Fruit fly (Drosophila melanogaster): Measurements from ENCODE around the gene rasp.

Gene rasp

dm6 chr3L:3161968-3162367, at the start of gene rasp:
TSS of gene rasp (plus strand) at chr3L:3162180.
- no peak for TF ChIP-seq noc (tag; optimal IDR thresholded peaks at IDR 0.05)

- TF ChIP-seq noc (tag; optimal IDR thresholded peaks at IDR 0.05), result no peak
Measured at dm6 chr3L:3114367-3114766, 47.6 kb upstream of the rasp start, which contains the start of gene CG45067. TSS of gene CG45067 (minus strand) at chr3L:3114467.

- peak; percentile 36 for TF ChIP-seq noc (tag; optimal IDR thresholded peaks at IDR 0.05)
Measured at dm6 chr3L:3121769-3122432, 40.1 kb upstream of the rasp start.

DNA sequence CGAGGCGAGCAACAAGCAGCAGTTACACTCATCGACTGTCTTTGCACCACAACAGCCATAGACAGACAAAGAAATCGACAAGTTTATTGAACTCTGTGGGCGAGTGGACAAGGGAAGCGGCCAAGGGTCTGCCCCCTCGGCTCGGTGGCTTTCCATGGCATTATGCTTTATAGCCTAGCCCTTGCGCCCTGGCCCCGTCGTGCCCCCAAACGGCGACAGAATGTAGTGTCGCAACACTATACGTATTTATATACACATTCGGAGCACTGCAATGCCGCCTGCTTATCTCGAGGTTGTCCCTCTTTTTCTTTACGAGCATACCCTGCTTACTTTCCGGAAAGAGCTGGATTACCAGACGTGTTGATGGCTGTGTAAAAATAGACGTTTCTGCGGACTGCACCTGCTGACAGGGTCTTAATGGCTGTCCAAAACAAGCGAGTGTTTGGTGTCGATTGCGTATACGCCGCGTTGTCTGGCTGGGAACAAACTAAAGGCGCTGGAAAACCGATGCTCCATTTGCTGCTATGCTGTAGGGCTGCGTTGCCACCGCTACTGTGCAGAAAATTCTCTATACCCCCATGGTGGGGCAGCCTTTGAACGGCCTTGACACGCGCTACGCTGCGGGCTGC, 39.2 kb upstream of the rasp start:
- TF ChIP-seq noc (tag; optimal IDR thresholded peaks at IDR 0.05), result no peak

dm6 chr3L:3124519-3124918, 37.5 kb upstream of the rasp start:
- no peak for TF ChIP-seq noc (tag; optimal IDR thresholded peaks at IDR 0.05)

DNA sequence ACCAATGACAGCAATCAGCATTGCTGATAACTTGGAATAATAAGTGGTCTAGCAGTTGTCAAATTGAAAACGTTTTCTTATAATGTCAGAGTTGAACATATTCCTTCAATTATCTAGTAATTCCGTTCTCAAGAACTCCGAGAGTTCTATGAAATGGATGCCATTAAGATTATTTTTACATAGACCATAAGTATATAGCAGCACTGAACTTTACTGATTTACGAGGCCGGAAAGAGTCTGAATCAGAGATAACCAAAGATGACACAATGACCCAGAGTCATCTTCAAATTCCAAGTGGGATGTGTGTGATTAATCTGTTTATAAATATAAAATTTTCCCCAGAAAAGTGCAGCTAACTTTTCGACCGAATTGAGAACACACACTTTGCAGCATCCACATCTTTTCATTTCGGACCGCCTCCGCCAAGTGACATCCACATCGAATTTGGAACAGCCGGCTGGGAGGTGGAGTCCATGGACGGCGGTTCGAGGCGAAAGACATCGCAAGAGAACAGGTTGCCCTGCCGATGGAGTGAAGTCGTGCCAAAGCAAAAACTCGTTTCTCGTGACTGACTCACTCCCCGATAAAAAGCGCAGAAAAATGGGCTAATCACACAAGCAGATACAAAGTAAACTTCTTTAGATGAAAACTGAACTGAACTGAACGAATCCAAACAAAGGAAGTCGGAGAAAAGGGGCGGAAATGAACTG, 36.9 kb upstream of the rasp start:
- TF ChIP-seq noc (tag; optimal IDR thresholded peaks at IDR 0.05), result no peak

DNA sequence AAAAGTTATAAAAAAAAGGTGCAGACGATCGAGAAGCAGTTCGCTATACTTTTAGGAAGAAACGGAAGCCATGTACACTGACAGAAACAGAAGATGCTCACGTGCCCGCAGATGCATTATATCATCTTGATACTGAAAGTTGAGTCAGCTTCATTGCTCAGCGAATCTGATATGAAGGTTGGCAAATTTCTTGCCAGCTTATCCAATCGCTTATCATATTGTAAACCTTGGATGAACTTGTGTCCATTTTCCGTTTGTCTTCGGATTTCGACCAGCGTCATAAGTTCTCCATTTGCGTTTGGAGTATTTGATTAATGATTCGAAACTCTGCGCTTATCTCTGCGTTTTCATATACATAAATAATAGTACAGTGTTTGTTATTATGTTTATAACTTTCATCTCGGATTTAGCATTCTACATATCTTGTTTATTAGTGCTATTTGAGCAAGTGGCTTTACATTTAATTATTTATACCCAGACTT, 36.3 kb upstream of the rasp start:
- no peak for TF ChIP-seq noc (tag; optimal IDR thresholded peaks at IDR 0.05)

- no peak for TF ChIP-seq noc (tag; optimal IDR thresholded peaks at IDR 0.05)
Measured at dm6 chr3L:3126478-3126877, 35.5 kb upstream of the rasp start.

DNA sequence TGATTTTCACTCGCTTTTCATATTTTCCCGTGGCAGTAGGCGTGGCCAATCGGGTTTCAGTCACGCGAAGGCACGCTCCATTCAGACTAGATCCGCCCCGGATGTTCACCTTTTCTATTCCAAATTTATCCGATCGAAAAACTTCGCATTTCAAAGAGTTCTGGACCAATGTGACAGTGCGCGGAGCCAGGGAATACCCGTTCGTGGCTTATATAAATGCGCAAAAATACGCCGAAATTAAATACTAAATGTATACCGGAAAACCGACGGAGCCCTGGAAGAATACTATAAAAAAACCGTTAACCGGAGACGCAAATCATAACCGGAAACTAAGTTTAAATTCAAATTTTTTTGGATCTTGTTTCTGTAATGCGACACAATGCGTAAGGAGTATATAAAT, 34.4 kb upstream of the rasp start, which contains the start of gene promL:
TSS of gene promL (minus strand) at position 181 of the 400 bp plus-strand sequence.
- no peak for TF ChIP-seq noc (tag; optimal IDR thresholded peaks at IDR 0.05)

DNA sequence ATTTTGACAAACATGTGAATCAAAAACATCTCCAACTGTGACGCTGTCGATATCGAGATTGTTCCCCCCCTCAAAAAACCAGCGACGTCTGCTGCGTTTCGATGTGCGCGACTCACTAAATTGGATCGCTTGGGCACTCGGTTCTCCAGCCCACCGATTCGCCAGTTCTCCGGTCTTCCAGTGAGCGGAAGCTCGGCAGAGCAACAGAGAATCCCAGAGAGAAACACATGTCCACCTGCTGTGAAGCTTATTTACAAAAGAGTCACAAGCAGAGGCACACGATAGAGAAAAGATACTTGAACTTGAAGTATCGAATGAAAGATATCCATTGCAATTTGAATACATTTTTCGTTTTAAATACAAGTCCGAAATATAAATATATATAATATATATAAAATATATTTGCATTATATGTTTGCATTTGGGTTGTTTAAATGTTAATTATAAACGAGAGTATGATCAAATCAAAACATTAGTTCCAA, 27.9 kb upstream of the rasp start:
- peak; percentile 11 for TF ChIP-seq noc (tag; optimal IDR thresholded peaks at IDR 0.05)

DNA sequence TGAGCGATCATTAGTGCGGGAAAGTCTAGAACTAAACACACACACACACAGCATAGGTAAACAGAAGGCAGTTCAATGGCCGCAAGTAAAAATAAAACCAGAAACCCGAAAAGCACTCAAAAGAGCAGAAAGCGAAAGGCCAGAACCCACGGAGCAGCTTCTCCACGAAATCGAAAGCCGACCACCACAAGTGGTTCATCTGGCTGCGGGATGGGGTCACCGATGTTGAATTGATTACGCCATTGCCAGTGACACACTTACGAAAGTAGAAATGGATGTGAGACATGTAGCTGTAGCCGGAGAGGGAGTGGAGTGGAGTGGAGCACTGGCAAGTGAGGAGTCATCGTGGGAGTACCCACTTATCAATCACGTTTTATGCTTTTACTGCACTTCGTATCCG, 20.6 kb upstream of the rasp start:
- TF ChIP-seq noc (tag; optimal IDR thresholded peaks at IDR 0.05), result no peak

DNA sequence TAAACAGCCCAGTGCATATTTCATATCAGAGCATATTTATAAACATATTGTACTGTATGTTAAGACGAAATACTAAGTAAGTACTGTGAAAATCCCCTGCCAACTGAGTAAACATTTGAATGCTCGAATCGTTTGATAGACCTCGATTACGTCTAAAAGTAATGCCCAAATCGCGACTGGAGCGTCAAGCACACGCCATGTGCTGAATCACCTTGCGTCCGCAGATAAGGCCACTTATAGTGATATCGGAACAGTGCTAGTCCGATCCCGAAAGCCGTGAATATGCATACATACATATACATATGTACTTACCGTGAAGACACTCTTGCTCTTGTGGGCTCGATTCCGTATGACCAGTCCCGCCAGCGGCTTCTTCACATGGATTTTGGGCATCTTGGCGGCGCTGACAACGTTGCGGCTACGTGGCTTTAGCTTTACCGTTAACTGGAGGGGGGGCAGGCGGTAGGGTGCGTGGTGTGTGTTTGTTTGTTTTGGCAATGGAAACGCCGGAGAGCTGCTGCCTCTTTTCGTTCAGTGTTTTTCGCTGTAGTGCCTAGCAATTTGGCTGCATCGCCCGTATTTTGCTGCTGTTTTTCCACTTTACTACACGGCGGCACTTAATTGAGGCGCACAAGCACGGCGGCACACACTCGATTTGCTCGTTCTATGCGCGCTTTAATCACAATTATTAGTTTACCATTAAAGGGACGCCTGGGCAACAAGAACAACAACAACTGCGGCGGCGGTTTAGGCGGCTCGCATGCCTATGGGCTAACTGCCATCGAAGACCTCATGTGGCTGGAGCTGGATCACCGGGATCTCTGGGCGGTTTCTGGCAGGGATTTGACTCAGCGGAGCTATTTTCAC, 19.2 kb upstream of the rasp start:
- TF ChIP-seq noc (tag; optimal IDR thresholded peaks at IDR 0.05), result no peak

dm6 chr3L:3143383-3143962, 18.5 kb upstream of the rasp start, which contains the start of the genes CG11537 and Alg2:
TSS of gene CG11537 (minus strand) at chr3L:3143457.
TSS of gene Alg2 (plus strand) at chr3L:3143808.
- TF ChIP-seq noc (tag; optimal IDR thresholded peaks at IDR 0.05), result no peak

DNA sequence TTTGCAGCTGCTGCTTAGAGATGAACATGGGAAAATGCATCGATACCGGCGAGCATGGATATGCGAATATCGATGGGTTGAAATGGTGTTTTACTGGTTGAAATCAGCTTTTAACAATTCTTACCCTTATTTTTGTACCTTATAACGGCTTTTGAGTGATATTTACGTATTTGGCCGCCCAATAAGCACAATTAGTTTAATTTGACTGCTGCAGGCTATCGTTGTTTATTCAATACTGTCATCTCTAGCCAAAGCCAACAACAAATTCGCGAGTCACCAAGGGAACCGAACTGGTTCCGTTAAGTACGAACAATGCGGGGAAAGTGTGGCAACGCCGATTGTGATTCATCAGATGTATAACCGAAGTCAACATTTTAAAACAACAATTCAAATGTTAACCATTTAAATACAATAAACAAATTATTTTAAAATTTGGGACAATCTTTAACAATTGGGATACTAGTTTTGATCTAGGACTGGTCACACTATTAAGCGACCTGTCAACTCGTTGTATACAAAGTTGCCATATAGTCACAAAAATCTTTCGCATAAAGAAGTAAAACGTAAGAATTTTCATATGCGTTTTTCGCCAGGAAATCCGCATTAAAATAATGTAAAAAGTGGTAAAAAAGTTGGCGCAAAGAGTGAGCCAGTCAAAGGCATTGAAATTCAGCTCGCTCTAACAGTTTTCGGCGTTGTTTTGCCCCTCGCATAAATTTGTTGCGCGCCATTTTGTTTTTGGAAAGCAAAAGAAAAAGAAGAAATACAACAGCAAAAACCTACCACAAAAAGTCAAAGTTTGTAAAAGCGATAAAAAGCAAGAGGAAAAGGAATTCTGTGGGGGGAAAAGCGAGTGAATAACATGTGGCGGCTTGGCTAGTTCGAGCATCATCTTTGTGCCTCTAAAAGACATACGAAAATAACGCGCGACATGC, 13.6 kb upstream of the rasp start, which contains the start of the genes Usp5 and BtbVII:
TSS of gene Usp5 (minus strand) at position 234 of the 935 bp plus-strand sequence.
TSS of gene BtbVII (plus strand) at position 522 of the 935 bp plus-strand sequence.
- peak; percentile 37 for TF ChIP-seq noc (tag; optimal IDR thresholded peaks at IDR 0.05)
